Worm (Caenorhabditis elegans) whole organism, mixed stage, embryonic: ENCODE results near the gene ZK470.14.

Experiments used
- M03D4.4 ChIP-seq: sonication (generic microtip); optimal IDR thresholded peaks from 2 replicates; lab custom pipeline; 2017; ENCODE audit warnings: mild to moderate bottlenecking, missing genetic modification characterization, missing compliant biosample characterization
- bed-3 ChIP-seq: fragments of 200-800 bp; sonication (Bioruptor generic); optimal IDR thresholded peaks from 3 replicates; lab custom pipeline; 2018; ENCODE audit warnings: mild to moderate bottlenecking, missing genetic modification characterization, moderate library complexity, missing compliant biosample characterization
- blmp-1 ChIP-seq: fragments of 150-350 bp; optimal IDR thresholded peaks from 2 replicates; lab custom pipeline; 2014; ENCODE audit warnings: missing biosample characterization, missing genetic modification characterization
- ceh-39 ChIP-seq: fragments of 150-350 bp; optimal IDR thresholded peaks from 2 replicates; lab custom pipeline; 2014; ENCODE audit warnings: missing biosample characterization, missing genetic modification characterization
- ceh-43 ChIP-seq: fragments of 200-800 bp; sonication (Bioruptor generic); optimal IDR thresholded peaks from 2 replicates; lab custom pipeline; 2018; ENCODE audit warnings: mild to moderate bottlenecking, missing genetic modification characterization, moderate library complexity, missing compliant biosample characterization
- ces-1 ChIP-seq: fragments of 150-350 bp; optimal IDR thresholded peaks from 2 replicates; lab custom pipeline; 2014; ENCODE audit warnings: missing biosample characterization, missing genetic modification reagents, missing genetic modification characterization
- cnd-1 ChIP-seq: fragments of 200-800 bp; sonication (Bioruptor generic); optimal IDR thresholded peaks from 2 replicates; lab custom pipeline; 2018; ENCODE audit warnings: mild to moderate bottlenecking, missing genetic modification characterization, missing compliant biosample characterization
- drap-1 ChIP-seq: fragments of 200-800 bp; sonication (Bioruptor generic); optimal IDR thresholded peaks from 3 replicates; lab custom pipeline; 2018; ENCODE audit warnings: mild to moderate bottlenecking, missing genetic modification characterization, missing compliant biosample characterization
- elt-3 ChIP-seq: fragments of 150-350 bp; optimal IDR thresholded peaks from 2 replicates; lab custom pipeline; 2014; ENCODE audit warnings: missing biosample characterization, missing genetic modification characterization
- flh-1 ChIP-seq: fragments of 200-800 bp; sonication (Bioruptor generic); optimal IDR thresholded peaks from 2 replicates; lab custom pipeline; 2018; ENCODE audit warnings: mild to moderate bottlenecking, missing genetic modification characterization, moderate library complexity, missing compliant biosample characterization
- ham-2 ChIP-seq: fragments of 200-800 bp; sonication (Bioruptor generic); optimal IDR thresholded peaks from 2 replicates; lab custom pipeline; 2018; ENCODE audit warnings: mild to moderate bottlenecking, missing genetic modification characterization, missing compliant biosample characterization
- hlh-1 ChIP-seq: fragments of 150-350 bp; optimal IDR thresholded peaks from 2 replicates; lab custom pipeline; 2014; ENCODE audit warnings: missing biosample characterization, missing genetic modification reagents, missing genetic modification characterization
- lin-32 ChIP-seq: fragments of 200-800 bp; sonication (Bioruptor generic); optimal IDR thresholded peaks from 2 replicates; lab custom pipeline; 2018; ENCODE audit warnings: mild to moderate bottlenecking, missing genetic modification characterization, missing compliant biosample characterization
- lsy-2 ChIP-seq: fragments of 150-350 bp; optimal IDR thresholded peaks from 2 replicates; lab custom pipeline; 2014; ENCODE audit warnings: missing biosample characterization, missing genetic modification characterization
- mab-5 ChIP-seq: fragments of 150-350 bp; optimal IDR thresholded peaks from 2 replicates; lab custom pipeline; 2014; ENCODE audit warnings: missing biosample characterization, missing genetic modification characterization
- mep-1 ChIP-seq: fragments of 150-350 bp; optimal IDR thresholded peaks from 2 replicates; lab custom pipeline; 2017; ENCODE audit warnings: missing biosample characterization, missing genetic modification reagents, missing genetic modification characterization, inconsistent platforms
- mls-2 ChIP-seq: sonication (generic microtip); optimal IDR thresholded peaks from 2 replicates; lab custom pipeline; 2016; ENCODE audit warnings: mild to moderate bottlenecking, missing genetic modification characterization, moderate library complexity, missing compliant biosample characterization
- nhr-2 ChIP-seq: fragments of 150-350 bp; optimal IDR thresholded peaks from 2 replicates; lab custom pipeline; 2014; ENCODE audit warnings: missing biosample characterization, missing genetic modification characterization
- nhr-237 ChIP-seq: fragments of 150-350 bp; optimal IDR thresholded peaks from 2 replicates; lab custom pipeline; 2014; ENCODE audit warnings: missing biosample characterization, missing genetic modification characterization
- nhr-28 ChIP-seq: fragments of 150-350 bp; optimal IDR thresholded peaks from 2 replicates; lab custom pipeline; 2014; ENCODE audit warnings: missing biosample characterization, missing genetic modification characterization
- nhr-76 ChIP-seq: sonication (generic microtip); optimal IDR thresholded peaks from 2 replicates; lab custom pipeline; 2017; ENCODE audit warnings: missing biosample characterization, missing genetic modification characterization
- pha-4 ChIP-seq: fragments of 150-350 bp; optimal IDR thresholded peaks from 2 replicates; lab custom pipeline; 2018; ENCODE audit warnings: missing biosample characterization, missing genetic modification reagents, missing genetic modification characterization
- sem-2 ChIP-seq: fragments of 200-800 bp; sonication (Bioruptor generic); optimal IDR thresholded peaks from 2 replicates; lab custom pipeline; 2018; ENCODE audit warnings: mild to moderate bottlenecking, missing genetic modification characterization, missing compliant biosample characterization
- snpc-4 ChIP-seq: fragments of 150-350 bp; optimal IDR thresholded peaks from 2 replicates; lab custom pipeline; 2014; ENCODE audit warnings: missing biosample characterization, missing genetic modification characterization
- sptf-1 ChIP-seq: sonication (generic microtip); optimal IDR thresholded peaks from 2 replicates; lab custom pipeline; 2017; ENCODE audit warnings: mild to moderate bottlenecking, missing genetic modification characterization, moderate library complexity, missing compliant biosample characterization
- tbx-8 ChIP-seq: fragments of 200-800 bp; sonication (Bioruptor generic); optimal IDR thresholded peaks from 2 replicates; lab custom pipeline; 2018; ENCODE audit warnings: mild to moderate bottlenecking, missing genetic modification characterization, moderate library complexity, missing compliant biosample characterization
- unc-120 ChIP-seq: sonication (generic microtip); optimal IDR thresholded peaks from 2 replicates; lab custom pipeline; 2017; ENCODE audit warnings: missing genetic modification characterization, missing compliant biosample characterization; ENCODE audit not compliant: poor library complexity, severe bottlenecking
- unc-39 ChIP-seq: fragments of 150-350 bp; optimal IDR thresholded peaks from 2 replicates; lab custom pipeline; 2014; ENCODE audit warnings: missing biosample characterization, missing genetic modification characterization
- unc-62 ChIP-seq: fragments of 150-350 bp; optimal IDR thresholded peaks from 2 replicates; lab custom pipeline; 2014; ENCODE audit warnings: missing biosample characterization, missing genetic modification reagents, missing genetic modification characterization
- zip-8 ChIP-seq: fragments of 150-350 bp; optimal IDR thresholded peaks from 2 replicates; lab custom pipeline; 2014; ENCODE audit warnings: missing biosample characterization, missing genetic modification characterization
- ztf-11 ChIP-seq: fragments of 150-350 bp; optimal IDR thresholded peaks from 2 replicates; lab custom pipeline; 2014; ENCODE audit warnings: missing biosample characterization, missing genetic modification characterization

ZK470.14 gene

ce11 chrX:4167150-4167549, at the start of gene ZK470.14:
Gene ZK470.14, plus strand, starts transcription at chrX:4167450.
- no peak for TF ChIP-seq M03D4.4 (tag; lab: Kevin White, UChicago)
- TF ChIP-seq snpc-4 = no peak
- TF ChIP-seq ces-1 (GFP tag; lab: Kevin White, UChicago) = no peak
- TF ChIP-seq blmp-1 (tag; lab: Kevin White, UChicago) = no peak
- TF ChIP-seq sptf-1 (tag; lab: Kevin White, UChicago) = no peak
- TF ChIP-seq mab-5 (tag; lab: Kevin White, UChicago) = no peak
- no peak for TF ChIP-seq hlh-1
- TF ChIP-seq ham-2 (GFP tag; lab: Kevin White, UChicago) = no peak
- no peak for TF ChIP-seq ceh-39
- no peak for TF ChIP-seq nhr-237 (tag; lab: Kevin White, UChicago)
- no peak for TF ChIP-seq tbx-8 (GFP tag; lab: Kevin White, UChicago)
- TF ChIP-seq ztf-11 (tag; lab: Kevin White, UChicago) = no peak
- TF ChIP-seq bed-3 (GFP tag; lab: Kevin White, UChicago) = no peak

- TF ChIP-seq ceh-43 (GFP tag; lab: Kevin White, UChicago) (no peak), unc-39 (tag; lab: Kevin White, UChicago) (no peak), pha-4 (tag; lab: Kevin White, UChicago) (no peak), mep-1 (tag; lab: Kevin White, UChicago) (no peak)
These were observed 49.6 kb upstream of the ZK470.14 start, which contains the start of gene F09F9.5 for ce11 chrX:4117626-4118025. Gene F09F9.5, plus strand, starts transcription at chrX:4117926.

- no peak for TF ChIP-seq drap-1 (GFP tag; lab: Kevin White, UChicago)
- no peak for TF ChIP-seq blmp-1 (tag; lab: Kevin White, UChicago)
- no peak for TF ChIP-seq ztf-11 (tag; lab: Kevin White, UChicago)
- TF ChIP-seq snpc-4 = no peak
- no peak for TF ChIP-seq M03D4.4 (tag; lab: Kevin White, UChicago)
- no peak for TF ChIP-seq sem-2 (GFP tag; lab: Kevin White, UChicago)
- TF ChIP-seq elt-3 = no peak
- no peak for TF ChIP-seq tbx-8 (GFP tag; lab: Kevin White, UChicago)
- TF ChIP-seq zip-8 (tag; lab: Kevin White, UChicago) = no peak
- no peak for TF ChIP-seq unc-120 (tag; lab: Kevin White, UChicago)
- TF ChIP-seq lin-32 (GFP tag; lab: Kevin White, UChicago) = no peak
- no peak for TF ChIP-seq nhr-28
- TF ChIP-seq hlh-1 = no peak
- no peak for TF ChIP-seq unc-62 (GFP tag; lab: Kevin White, UChicago)
- TF ChIP-seq nhr-76 (tag; lab: Kevin White, UChicago) = no peak
- no peak for TF ChIP-seq flh-1 (GFP tag; lab: Kevin White, UChicago)
- TF ChIP-seq pha-4 (tag; lab: Kevin White, UChicago) = no peak
- no peak for TF ChIP-seq mep-1 (tag; lab: Kevin White, UChicago)
These were observed 46.3 kb upstream of the ZK470.14 start, which contains the start of gene F09F9.3 for ce11 chrX:4120935-4121334. Gene F09F9.3, minus strand, starts transcription at chrX:4121035.

ce11 chrX:4123368-4123767, 43.9 kb upstream of the ZK470.14 start:
- TF ChIP-seq cnd-1 (tag; lab: Kevin White, UChicago) (no peak), lin-32 (GFP tag; lab: Kevin White, UChicago) (no peak), mls-2 (tag; lab: Kevin White, UChicago) (no peak), unc-120 (tag; lab: Kevin White, UChicago) (no peak), nhr-2 (tag; lab: Kevin White, UChicago) (no peak), blmp-1 (tag; lab: Kevin White, UChicago) (no peak), unc-62 (GFP tag; lab: Kevin White, UChicago) (peak; percentile 26), ham-2 (GFP tag; lab: Kevin White, UChicago) (no peak), nhr-28 (no peak), zip-8 (tag; lab: Kevin White, UChicago) (no peak), mep-1 (tag; lab: Kevin White, UChicago) (no peak), ces-1 (GFP tag; lab: Kevin White, UChicago) (peak; percentile 83), hlh-1 (no peak), M03D4.4 (tag; lab: Kevin White, UChicago) (no peak), unc-39 (tag; lab: Kevin White, UChicago) (no peak), snpc-4 (no peak), lsy-2 (tag; lab: Kevin White, UChicago) (no peak)
